Fruit fly (Drosophila melanogaster) whole organism, embryonic: ENCODE results near the gene CG18171.

Source experiments
- Abd-B ChIP-seq: fragments of 200-800 bp; sonication (Bioruptor generic); optimal IDR thresholded peaks from 2 replicates; lab custom pipeline; 2018; ENCODE audit warnings: missing biosample characterization, mild to moderate bottlenecking, missing genetic modification characterization, moderate library complexity
- B-H2 ChIP-seq: fragments of 200-800 bp; sonication (Bioruptor generic); optimal IDR thresholded peaks from 2 replicates; lab custom pipeline; 2018; ENCODE audit warnings: missing biosample characterization, mild to moderate bottlenecking, missing genetic modification characterization
- Bdp1 ChIP-seq: fragments of 200-800 bp; sonication (Bioruptor generic); optimal IDR thresholded peaks from 3 replicates; lab custom pipeline; 2016; ENCODE audit warnings: missing biosample characterization, missing genetic modification characterization
- CG10267 ChIP-seq: fragments of 200-800 bp; sonication (Bioruptor generic); optimal IDR thresholded peaks from 2 replicates; lab custom pipeline; 2018; ENCODE audit warnings: missing biosample characterization, mild to moderate bottlenecking, missing genetic modification characterization, moderate library complexity
- CG10654 ChIP-seq: fragments of 200-800 bp; sonication (Bioruptor generic); optimal IDR thresholded peaks from 2 replicates; lab custom pipeline; 2016; ENCODE audit warnings: missing biosample characterization, missing genetic modification characterization
- CG11504 ChIP-seq: fragments of 200-800 bp; sonication (Bioruptor generic); optimal IDR thresholded peaks from 3 replicates; lab custom pipeline; 2019; ENCODE audit warnings: missing biosample characterization, mild to moderate bottlenecking, missing genetic modification characterization, moderate library complexity
- CG12744 ChIP-seq: fragments of 200-800 bp; sonication (Bioruptor generic); optimal IDR thresholded peaks from 2 replicates; lab custom pipeline; 2016; ENCODE audit warnings: missing biosample characterization, missing genetic modification characterization
- CG14667 ChIP-seq: fragments of 200-800 bp; sonication (Bioruptor generic); IDR thresholded peaks from 2 replicates; pipeline ENCODE4 v1.3.6; 2022; ENCODE audit warnings: missing biosample characterization, missing genetic modification characterization
- CG14710 ChIP-seq: fragments of 200-800 bp; sonication (Bioruptor generic); optimal IDR thresholded peaks from 3 replicates; lab custom pipeline; 2019; ENCODE audit warnings: missing biosample characterization, mild to moderate bottlenecking, missing genetic modification characterization, moderate library complexity
- CG1529 ChIP-seq: fragments of 200-800 bp; sonication (Bioruptor generic); optimal IDR thresholded peaks from 3 replicates; lab custom pipeline; 2018; ENCODE audit warnings: missing biosample characterization, missing genetic modification characterization
- CG30020 ChIP-seq: fragments of 200-800 bp; optimal IDR thresholded peaks from 2 replicates; lab custom pipeline; 2019; ENCODE audit warnings: missing biosample characterization, mild to moderate bottlenecking, missing genetic modification characterization, moderate library complexity
- CG3163 ChIP-seq: fragments of 200-800 bp; sonication (Bioruptor generic); optimal IDR thresholded peaks from 3 replicates; lab custom pipeline; 2016; ENCODE audit warnings: missing biosample characterization, missing genetic modification characterization
- CG3847 ChIP-seq: fragments of 200-800 bp; sonication (Bioruptor generic); IDR thresholded peaks from 2 replicates; pipeline ENCODE4 v1.3.6; 2022; ENCODE audit warnings: missing biosample characterization, missing genetic modification characterization
- CG6813 ChIP-seq: fragments of 200-800 bp; sonication (Bioruptor generic); optimal IDR thresholded peaks from 2 replicates; lab custom pipeline; 2017; ENCODE audit warnings: missing biosample characterization, missing genetic modification characterization, mild to moderate bottlenecking, moderate library complexity, missing genetic modification reagents
- CG8388 ChIP-seq: fragments of 200-800 bp; sonication (Bioruptor generic); optimal IDR thresholded peaks from 2 replicates; lab custom pipeline; 2019; ENCODE audit warnings: missing biosample characterization, mild to moderate bottlenecking, missing genetic modification characterization, moderate library complexity
- CG8944 ChIP-seq: fragments of 200-800 bp; sonication (Bioruptor generic); optimal IDR thresholded peaks from 3 replicates; lab custom pipeline; 2016; ENCODE audit warnings: missing biosample characterization, missing genetic modification characterization
- CG9437 ChIP-seq: fragments of 200-800 bp; sonication (Bioruptor generic); optimal IDR thresholded peaks from 2 replicates; lab custom pipeline; 2018; ENCODE audit warnings: missing biosample characterization, mild to moderate bottlenecking, missing genetic modification characterization
- CkIIα-i1 ChIP-seq: fragments of 200-800 bp; sonication (Bioruptor generic); IDR thresholded peaks from 2 replicates; pipeline ENCODE4 v1.3.6; 2022; ENCODE audit warnings: missing biosample characterization, missing genetic modification characterization
- D ChIP-seq, 2 experiments: fragments of 200-800 bp in 1 of 2; fragments of >200 bp in 1 of 2; sonication (Bioruptor generic) in 1 of 2; optimal IDR thresholded peaks; 2 replicates in 1 of 2; 3 replicates in 1 of 2; lab custom pipeline; 2017; ENCODE audit warnings: mild to moderate bottlenecking in 1 of 2, missing biosample characterization in 1 of 2, missing genetic modification characterization in 1 of 2, missing genetic modification reagents in 1 of 2
- Gug ChIP-seq: fragments of 200-800 bp; sonication (Bioruptor generic); IDR thresholded peaks from 4 replicates; pipeline ENCODE4 v1.3.6; 2022; ENCODE audit warnings: missing biosample characterization, missing genetic modification characterization
- HLH4C ChIP-seq: fragments of 200-800 bp; sonication (Bioruptor generic); IDR thresholded peaks from 3 replicates; pipeline ENCODE4 v1.3.6; 2022; ENCODE audit warnings: missing biosample characterization, missing genetic modification characterization; ENCODE audit not compliant: partially characterized antibody
- Jarid2 ChIP-seq: fragments of 200-800 bp; sonication (Bioruptor generic); optimal IDR thresholded peaks from 3 replicates; lab custom pipeline; 2017; ENCODE audit warnings: mild to moderate bottlenecking, missing biosample characterization, missing genetic modification reagents, missing genetic modification characterization
- MBD-R2 ChIP-seq: fragments of 200-800 bp; sonication (Bioruptor generic); IDR thresholded peaks from 2 replicates; pipeline ENCODE4 v1.3.6; 2022; ENCODE audit warnings: missing biosample characterization, missing genetic modification characterization
- Max ChIP-seq: fragments of 200-800 bp; sonication (Bioruptor generic); optimal IDR thresholded peaks from 2 replicates; lab custom pipeline; 2016; ENCODE audit warnings: missing biosample characterization, mild to moderate bottlenecking, missing genetic modification characterization
- Side ChIP-seq: fragments of 200-800 bp; sonication (Bioruptor generic); optimal IDR thresholded peaks from 2 replicates; lab custom pipeline; 2016; ENCODE audit warnings: missing biosample characterization, missing genetic modification characterization
- Vsx1 ChIP-seq: fragments of 200-800 bp; sonication (Bioruptor generic); optimal IDR thresholded peaks from 2 replicates; lab custom pipeline; 2017; ENCODE audit warnings: missing biosample characterization, mild to moderate bottlenecking, missing genetic modification characterization, missing genetic modification reagents
- aop ChIP-seq: fragments of 200-800 bp; sonication (Bioruptor generic); IDR thresholded peaks from 2 replicates; pipeline ENCODE4 v1.3.6; 2022; ENCODE audit warnings: missing biosample characterization, missing genetic modification characterization
- ash1 ChIP-seq: fragments of 200-800 bp; sonication (Bioruptor generic); optimal IDR thresholded peaks from 2 replicates; lab custom pipeline; 2018; ENCODE audit warnings: missing biosample characterization, mild to moderate bottlenecking, missing genetic modification characterization
- bbx ChIP-seq: fragments of 200-800 bp; sonication (Bioruptor generic); IDR thresholded peaks from 2 replicates; pipeline ENCODE4 v1.3.6; 2022; ENCODE audit warnings: missing biosample characterization, missing genetic modification characterization; ENCODE audit not compliant: partially characterized antibody
- caup ChIP-seq: fragments of 200-800 bp; sonication (Bioruptor generic); optimal IDR thresholded peaks from 3 replicates; lab custom pipeline; 2017; ENCODE audit warnings: missing biosample characterization, mild to moderate bottlenecking, missing genetic modification characterization, moderate library complexity; ENCODE audit not compliant: severe bottlenecking
- chif ChIP-seq, 2 experiments: fragments of 200-800 bp; sonication (Bioruptor generic); optimal IDR thresholded peaks; 3 replicates each; lab custom pipeline; 2016; ENCODE audit warnings: missing biosample characterization in 2 of 2, missing genetic modification characterization in 2 of 2
- chinmo ChIP-seq: fragments of 200-800 bp; sonication (Bioruptor generic); IDR thresholded peaks from 4 replicates; pipeline ENCODE4 v1.3.6; 2022; ENCODE audit warnings: missing biosample characterization, missing genetic modification characterization; ENCODE audit not compliant: partially characterized antibody
- cwo ChIP-seq: fragments of 200-800 bp; sonication (Bioruptor generic); optimal IDR thresholded peaks from 3 replicates; lab custom pipeline; 2017; ENCODE audit warnings: missing biosample characterization, missing genetic modification characterization, mild to moderate bottlenecking, moderate library complexity, missing genetic modification reagents
- dimm ChIP-seq: fragments of 200-800 bp; sonication (Bioruptor generic); IDR thresholded peaks from 2 replicates; pipeline ENCODE4 v1.3.6; 2022; ENCODE audit warnings: missing biosample characterization, missing genetic modification characterization
- fd64A ChIP-seq: fragments of 200-800 bp; sonication (Bioruptor generic); optimal IDR thresholded peaks from 3 replicates; lab custom pipeline; 2018; ENCODE audit warnings: missing biosample characterization, mild to moderate bottlenecking, missing genetic modification characterization
- gsb ChIP-seq: fragments of 200-800 bp; sonication (Bioruptor generic); IDR thresholded peaks from 2 replicates; pipeline ENCODE4 v1.3.6; 2022; ENCODE audit warnings: missing biosample characterization, missing genetic modification characterization
- kay ChIP-seq: fragments of 200-800 bp; sonication (Bioruptor generic); optimal IDR thresholded peaks from 2 replicates; lab custom pipeline; 2016; ENCODE audit warnings: missing biosample characterization, missing genetic modification characterization
- lmd ChIP-seq: fragments of 200-800 bp; sonication (Bioruptor generic); IDR thresholded peaks from 2 replicates; pipeline ENCODE4 v1.3.6; 2022; ENCODE audit warnings: missing biosample characterization, missing genetic modification characterization
- maf-S ChIP-seq: fragments of 200-800 bp; sonication (Bioruptor generic); optimal IDR thresholded peaks from 2 replicates; lab custom pipeline; 2016; ENCODE audit warnings: missing biosample characterization, missing genetic modification characterization
- prd ChIP-seq, 3 experiments: fragments of >200 bp in 2 of 3; fragments of 200-800 bp in 1 of 3; sonication (Bioruptor generic) in 1 of 3; optimal IDR thresholded peaks in 2 of 3; IDR thresholded peaks in 1 of 3; 2 replicates in 2 of 3; 3 replicates in 1 of 3; pipeline versions ENCODE4 v1.3.6 to Lab custom; 2017 to 2022; ENCODE audit warnings: missing biosample characterization in 1 of 3, missing genetic modification characterization in 1 of 3
- sisA ChIP-seq: fragments of 200-800 bp; sonication (Bioruptor generic); IDR thresholded peaks from 2 replicates; pipeline ENCODE4 v1.3.6; 2022; ENCODE audit warnings: missing biosample characterization, missing genetic modification characterization
- sob ChIP-seq: fragments of 200-800 bp; sonication (Bioruptor generic); IDR thresholded peaks from 2 replicates; pipeline ENCODE4 v1.3.6; 2022; ENCODE audit warnings: missing biosample characterization, missing genetic modification characterization
- tgo ChIP-seq: fragments of 200-800 bp; sonication (Bioruptor generic); IDR thresholded peaks from 3 replicates; pipeline ENCODE4 v1.3.6; 2022; ENCODE audit warnings: missing biosample characterization, missing genetic modification characterization
- tio ChIP-seq: fragments of 200-800 bp; sonication (Bioruptor generic); optimal IDR thresholded peaks from 2 replicates; lab custom pipeline; 2017; ENCODE audit warnings: missing biosample characterization, missing genetic modification characterization, inconsistent platforms
- vnd ChIP-seq: fragments of 200-800 bp; sonication (Bioruptor generic); IDR thresholded peaks from 3 replicates; pipeline ENCODE4 v1.3.6; 2022; ENCODE audit warnings: missing biosample characterization, missing genetic modification characterization; ENCODE audit not compliant: partially characterized antibody
- wek ChIP-seq: fragments of 200-800 bp; sonication (Bioruptor generic); optimal IDR thresholded peaks from 3 replicates; lab custom pipeline; 2018; ENCODE audit warnings: missing biosample characterization, mild to moderate bottlenecking, missing genetic modification characterization, moderate library complexity
- zen ChIP-seq: fragments of 200-800 bp; sonication (Bioruptor generic); optimal IDR thresholded peaks from 3 replicates; lab custom pipeline; 2018; ENCODE audit warnings: missing biosample characterization, mild to moderate bottlenecking, missing genetic modification characterization, moderate library complexity

CG18171 gene

DNA sequence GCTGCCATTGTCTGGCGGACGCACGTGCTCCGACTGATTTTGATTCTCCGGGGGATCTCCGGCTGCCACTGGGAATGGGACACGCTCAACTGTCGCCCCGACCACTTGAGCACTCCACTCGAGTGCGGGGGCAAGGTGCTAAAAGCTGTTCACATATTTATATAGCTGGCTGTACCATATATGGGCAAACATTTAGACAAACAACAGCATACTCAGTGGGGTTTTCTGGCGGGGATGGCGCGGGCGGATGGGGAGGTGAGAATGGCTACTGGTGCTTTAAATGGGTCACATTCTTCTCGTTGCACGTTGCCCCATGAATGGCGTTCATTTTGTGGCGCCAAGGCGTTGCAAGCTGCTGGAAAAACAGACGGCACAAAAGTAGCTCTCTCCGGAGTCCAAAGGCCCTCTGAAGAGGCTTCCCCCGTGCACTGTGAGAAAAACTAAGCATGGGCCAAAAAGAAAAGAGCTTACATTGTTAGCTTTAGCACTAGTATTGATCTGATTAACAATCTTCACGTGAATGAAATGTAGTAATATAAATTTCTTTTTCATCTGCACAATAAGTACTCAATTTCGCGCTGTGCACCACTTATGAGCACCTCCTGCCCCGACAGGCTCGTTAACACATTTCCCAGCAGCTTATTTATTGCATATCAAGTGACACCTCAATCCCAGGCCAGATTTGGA lies 32.1 kb downstream of the CG18171 start (continued):
- no peak for TF ChIP-seq cwo (GFP tag; lab: Kevin White, UChicago)
- TF ChIP-seq CkIIα-i1 (GFP tag; lab: Robert Waterston, UW) = no peak
- TF ChIP-seq B-H2 (GFP tag; lab: Kevin White, UChicago) = no peak
- no peak for TF ChIP-seq D (optimal IDR thresholded peaks at IDR 0.05; lab: Kevin White, UChicago)
- TF ChIP-seq D (GFP tag; optimal IDR thresholded peaks at IDR 0.05; lab: Kevin White, UChicago) = peak; percentile 50
- no peak for TF ChIP-seq maf-S (GFP tag; lab: Kevin White, UChicago)
- peak; percentile 46 for TF ChIP-seq Vsx1 (GFP tag; lab: Kevin White, UChicago)
- peak; percentile 9 for TF ChIP-seq kay (GFP tag; lab: Kevin White, UChicago)
- TF ChIP-seq lmd (GFP tag; lab: Robert Waterston, UW) = peak; percentile 30; the same call in 1 of the 2 replicates
- peak in 1 of 2 experiments; percentile 30 for TF ChIP-seq chif (GFP tag; optimal IDR thresholded peaks at IDR 0.05; lab: Kevin White, UChicago)
- TF ChIP-seq CG10267 = peak; percentile 27
- TF ChIP-seq tgo = peak; percentile 18; the same call in 1 of the 3 replicates
- 0 out of 4 replicates have a peak, but pooled peaks have one; percentile 11 for TF ChIP-seq Gug (GFP tag; lab: Robert Waterston, UW)
- peak; percentile 71 for TF ChIP-seq sisA (GFP tag; lab: Robert Waterston, UW)
- peak; percentile 8 for TF ChIP-seq Bdp1 (GFP tag; lab: Kevin White, UChicago)
- TF ChIP-seq CG6813 (GFP tag; lab: Kevin White, UChicago) = peak; percentile 57
- peak; percentile 16 for TF ChIP-seq CG8388 (GFP tag; lab: Kevin White, UChicago)
- peak; percentile 61 for TF ChIP-seq fd64A (GFP tag; lab: Kevin White, UChicago)
- no peak for TF ChIP-seq CG30020 (tag; lab: Kevin White, UChicago)
- no peak for TF ChIP-seq Side (GFP tag; lab: Kevin White, UChicago)
- TF ChIP-seq prd (optimal IDR thresholded peaks at IDR 0.05; lab: Kevin White, UChicago) = no peak
- peak; percentile 65; the same call in 2 of the 3 replicates for TF ChIP-seq prd (GFP tag; IDR thresholded peaks at IDR 0.05; lab: Robert Waterston, UW)
- peak; percentile 17 for TF ChIP-seq CG10654 (GFP tag; lab: Kevin White, UChicago)
- TF ChIP-seq sob (GFP tag; lab: Robert Waterston, UW) = 0 out of 2 replicates have a peak, but pooled peaks have one; percentile 10
- peak; percentile 71 for TF ChIP-seq wek
- TF ChIP-seq CG11504 (tag; lab: Kevin White, UChicago) = peak; percentile 51
- TF ChIP-seq Abd-B (GFP tag; lab: Kevin White, UChicago) = no peak
- TF ChIP-seq CG12744 (GFP tag; lab: Kevin White, UChicago) = no peak
- no peak for TF ChIP-seq MBD-R2 (GFP tag; lab: Robert Waterston, UW)
- no peak for TF ChIP-seq aop
- no peak for TF ChIP-seq caup (GFP tag; lab: Kevin White, UChicago)
- peak; percentile 17 for TF ChIP-seq zen (tag; lab: Kevin White, UChicago)
- TF ChIP-seq dimm = no peak
- no peak for TF ChIP-seq vnd (GFP tag; lab: Robert Waterston, UW)
- peak; percentile 44 for TF ChIP-seq CG14710
- TF ChIP-seq CG1529 (GFP tag; lab: Kevin White, UChicago) = peak; percentile 11
- no peak for TF ChIP-seq ash1 (GFP tag; lab: Kevin White, UChicago)
- TF ChIP-seq Jarid2 = peak; percentile 19
- TF ChIP-seq tio (GFP tag; lab: Kevin White, UChicago) = peak; percentile 20
- TF ChIP-seq CG3163 (GFP tag; lab: Kevin White, UChicago) = no peak
- TF ChIP-seq bbx (GFP tag; lab: Robert Waterston, UW) = no peak
- peak; percentile 9; the same call in 1 of the 2 replicates for TF ChIP-seq CG14667 (GFP tag; lab: Robert Waterston, UW)
- TF ChIP-seq CG9437 = no peak
- TF ChIP-seq CG3847 (GFP tag; lab: Robert Waterston, UW) = 0 out of 2 replicates have a peak, but pooled peaks have one; percentile 1
- TF ChIP-seq Max (GFP tag; lab: Kevin White, UChicago) = no peak
- peak; percentile 8 for TF ChIP-seq CG8944 (GFP tag; lab: Kevin White, UChicago)
- no peak for TF ChIP-seq HLH4C (GFP tag; lab: Robert Waterston, UW)
- TF ChIP-seq chinmo (GFP tag; lab: Robert Waterston, UW) = no peak
- TF ChIP-seq gsb (GFP tag; lab: Robert Waterston, UW) = no peak
